Worm (Caenorhabditis elegans): ENCODE results near the gene C50B8.5.

C50B8.5 gene

ce11 chrV:13587902-13588301 is 7.1 kb downstream of the C50B8.5 start, which contains the start of gene F53F4.17:
F53F4.17 (plus strand) TSS chrV:13588202.
- TF ChIP-seq ceh-31 (tag; optimal IDR thresholded peaks at IDR 0.05) (no peak), sox-2 (GFP tag; IDR thresholded peaks at IDR 0.05) (no peak), hlh-13 (GFP tag; optimal IDR thresholded peaks at IDR 0.05) (no peak), pha-2 (tag; optimal IDR thresholded peaks at IDR 0.05) (no peak), K09A11.1 (tag; optimal IDR thresholded peaks at IDR 0.05; ENCODE audit: insufficient read depth) (no peak), fkh-10 (GFP tag; optimal IDR thresholded peaks at IDR 0.05) (no peak), hlh-6 (tag; optimal IDR thresholded peaks at IDR 0.05) (no peak), lim-6 (tag; optimal IDR thresholded peaks at IDR 0.05) (no peak), nfya-1 (tag; optimal IDR thresholded peaks at IDR 0.05) (no peak), ttx-3 (tag; optimal IDR thresholded peaks at IDR 0.05) (no peak), elt-4 (tag; optimal IDR thresholded peaks at IDR 0.05) (no peak), ceh-14 (tag; optimal IDR thresholded peaks at IDR 0.05) (no peak), sdc-2 (tag; optimal IDR thresholded peaks at IDR 0.05) (no peak), nhr-11 (tag; optimal IDR thresholded peaks at IDR 0.05) (no peak), npax-4 (tag; optimal IDR thresholded peaks at IDR 0.05) (no peak), fkh-6 (tag; optimal IDR thresholded peaks at IDR 0.05) (no peak), ceh-2 (tag; optimal IDR thresholded peaks at IDR 0.05) (no peak), tbx-2 (tag; optimal IDR thresholded peaks at IDR 0.05) (no peak), gmeb-2 (tag; optimal IDR thresholded peaks at IDR 0.05) (no peak)

- TF ChIP-seq eyg-1 (tag; optimal IDR thresholded peaks at IDR 0.05) (no peak), hlh-8 (tag; optimal IDR thresholded peaks at IDR 0.05) (no peak), ceh-31 (tag; optimal IDR thresholded peaks at IDR 0.05) (no peak)
These were observed 8.9 kb downstream of the C50B8.5 start, which contains the start of the genes F53F4.2 and F53F4.18 for ce11 chrV:13589494-13590176. F53F4.2 (minus strand) TSS chrV:13589594. F53F4.18 (plus strand) TSS chrV:13590126.

ce11 chrV:13591504-13592174 is 10.9 kb downstream of the C50B8.5 start, which contains the start of gene tbcb-1:
tbcb-1 (plus strand) TSS chrV:13592124.
- TF ChIP-seq hlh-15 (tag; optimal IDR thresholded peaks at IDR 0.05) (no peak), che-1 (tag; optimal IDR thresholded peaks at IDR 0.05) (no peak)

ce11 chrV:13593083-13593482 is 12.3 kb downstream of the C50B8.5 start, which contains the start of gene F53F4.4:
F53F4.4 (plus strand) TSS chrV:13593383.
- TF ChIP-seq K02D7.2 (tag; optimal IDR thresholded peaks at IDR 0.05) (no peak), ceh-34 (tag; optimal IDR thresholded peaks at IDR 0.05) (no peak), lin-11 (tag; optimal IDR thresholded peaks at IDR 0.05) (no peak), dve-1 (tag; optimal IDR thresholded peaks at IDR 0.05) (no peak), ets-4 (tag; optimal IDR thresholded peaks at IDR 0.05) (no peak), ceh-31 (tag; optimal IDR thresholded peaks at IDR 0.05) (no peak), ttx-3 (tag; optimal IDR thresholded peaks at IDR 0.05) (no peak), ceh-19 (GFP tag; optimal IDR thresholded peaks at IDR 0.05) (no peak), zip-5 (tag; optimal IDR thresholded peaks at IDR 0.05) (no peak), fax-1 (tag; optimal IDR thresholded peaks at IDR 0.05) (no peak), hlh-8 (tag; optimal IDR thresholded peaks at IDR 0.05) (no peak), sdc-2 (tag; optimal IDR thresholded peaks at IDR 0.05) (no peak), hlh-13 (GFP tag; optimal IDR thresholded peaks at IDR 0.05) (no peak), hlh-15 (tag; optimal IDR thresholded peaks at IDR 0.05) (no peak), dmd-4 (tag; optimal IDR thresholded peaks at IDR 0.05; ENCODE audit: borderline replicate concordance) (no peak), ceh-22 (tag; optimal IDR thresholded peaks at IDR 0.05) (no peak), ama-1 (optimal IDR thresholded peaks at IDR 0.05) (no peak), pax-1 (tag; optimal IDR thresholded peaks at IDR 0.05) (no peak), odd-2 (tag; optimal IDR thresholded peaks at IDR 0.05) (no peak)
